Fruit fly (Drosophila melanogaster): Measurements from ENCODE around the gene RpL40.

RpL40 gene

DNA sequence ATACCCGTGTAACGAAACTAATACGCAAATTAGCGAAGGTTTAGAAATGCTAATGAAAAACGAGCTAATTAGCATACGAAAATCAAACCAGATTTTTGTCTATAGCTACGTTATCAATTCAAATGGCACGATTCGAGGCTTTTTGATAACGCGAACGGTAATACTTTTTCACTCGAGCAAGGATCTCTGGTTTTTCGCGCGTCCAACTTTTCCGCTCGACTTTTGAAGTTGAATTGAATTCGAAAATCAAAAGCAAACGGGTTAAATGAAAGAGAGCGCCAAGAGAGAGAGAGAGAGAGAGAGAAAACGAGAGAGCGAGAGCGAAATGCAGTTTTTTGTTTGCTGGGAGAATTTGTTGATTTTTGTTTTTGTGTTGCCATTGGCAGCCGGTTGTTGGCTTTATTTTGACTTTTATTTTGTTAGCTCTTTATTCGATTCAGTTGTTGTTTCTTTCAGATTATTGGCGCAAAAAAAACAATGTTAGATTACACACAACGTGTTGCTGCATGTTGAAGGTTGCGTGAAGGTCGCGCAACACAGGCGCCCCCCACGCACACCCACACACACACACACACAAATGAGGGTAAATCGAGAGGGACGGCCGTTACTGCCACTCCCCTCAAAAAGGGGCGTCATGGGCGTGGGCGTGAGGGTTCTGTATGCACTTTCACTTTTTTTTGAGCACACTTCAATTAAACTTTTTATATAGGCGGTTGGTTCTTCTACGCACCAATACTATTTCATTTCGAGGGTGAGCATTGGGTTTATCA, 30.2 kb upstream of the RpL40 start (continued):
- TF ChIP-seq Myb (GFP tag; optimal IDR thresholded peaks at IDR 0.05) (no peak), Ets65A (GFP tag) (peak; percentile 47), ftz-f1 (GFP tag; optimal IDR thresholded peaks at IDR 0.05) (peak; percentile 90), lab (GFP tag; optimal IDR thresholded peaks at IDR 0.05) (no peak), CG10267 (tag; optimal IDR thresholded peaks at IDR 0.05) (no peak), CG18011 (GFP tag; optimal IDR thresholded peaks at IDR 0.05) (no peak), BEAF-32 (GFP tag; optimal IDR thresholded peaks at IDR 0.05) (no peak), Lpt (GFP tag; optimal IDR thresholded peaks at IDR 0.05) (no peak), run (tag; optimal IDR thresholded peaks at IDR 0.05) (no peak), wdn (GFP tag; IDR thresholded peaks at IDR 0.05) (no peak), unpg (GFP tag; optimal IDR thresholded peaks at IDR 0.05) (no peak), ara (GFP tag; IDR thresholded peaks at IDR 0.05) (no peak), CG14965 (GFP tag; optimal IDR thresholded peaks at IDR 0.05; ENCODE audit: borderline replicate concordance) (no peak), YL-1 (GFP tag; optimal IDR thresholded peaks at IDR 0.05) (peak; percentile 39), GATAe (GFP tag; conservative IDR thresholded peaks at IDR 0.05) (no peak), Spps (tag; optimal IDR thresholded peaks at IDR 0.05) (no peak), Kr (GFP tag; optimal IDR thresholded peaks at IDR 0.05) (no peak)

DNA sequence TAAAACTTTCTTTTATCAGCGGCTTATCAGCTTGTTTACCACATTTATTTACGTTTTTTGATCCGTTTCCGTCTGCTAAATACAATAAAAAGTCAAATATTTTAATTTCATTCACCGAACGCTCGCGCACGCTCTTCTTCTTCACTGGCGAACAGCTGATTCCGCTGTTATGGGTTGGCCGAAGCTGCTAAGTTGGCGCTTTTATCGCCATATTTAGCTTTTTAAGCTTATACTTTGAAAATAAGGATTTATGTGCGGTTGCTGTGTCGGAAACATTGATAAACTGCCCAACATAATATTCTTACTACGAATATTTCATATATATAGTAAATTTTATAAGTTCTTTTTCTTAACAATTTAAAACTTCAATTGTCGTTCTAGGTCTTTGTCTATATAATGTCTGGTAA, 29.6 kb upstream of the RpL40 start, which contains the start of gene Naprt:
Naprt (minus strand) TSS at position 159 of the 407 bp plus-strand sequence.
- no peak for TF ChIP-seq Trl (optimal IDR thresholded peaks at IDR 0.05)
- TF ChIP-seq Trl (GFP tag; optimal IDR thresholded peaks at IDR 0.05): no peak
- TF ChIP-seq trem (tag; optimal IDR thresholded peaks at IDR 0.05): peak; percentile 35
- peak; percentile 94 for TF ChIP-seq CG17385 (GFP tag; optimal IDR thresholded peaks at IDR 0.05)
- no peak for TF ChIP-seq Side (GFP tag; optimal IDR thresholded peaks at IDR 0.05)
- TF ChIP-seq CG12391 (tag; optimal IDR thresholded peaks at IDR 0.05): peak; percentile 38
- no peak for TF ChIP-seq CTCF (GFP tag; optimal IDR thresholded peaks at IDR 0.05)
- TF ChIP-seq tup (GFP tag; optimal IDR thresholded peaks at IDR 0.05): no peak
- TF ChIP-seq CG32532 (GFP tag; IDR thresholded peaks at IDR 0.05): peak; percentile 29; the same call in 1 of the 2 replicates
- TF ChIP-seq Blimp-1 (GFP tag; optimal IDR thresholded peaks at IDR 0.05): peak; percentile 75
- peak; percentile 52 to 92 for TF ChIP-seq crp (GFP tag; optimal IDR thresholded peaks at IDR 0.05)
- TF ChIP-seq stwl (tag; optimal IDR thresholded peaks at IDR 0.05): peak; percentile 30
- peak; percentile 68 for TF ChIP-seq MBD-R2 (GFP tag; IDR thresholded peaks at IDR 0.05)
- TF ChIP-seq CG15514 (GFP tag; optimal IDR thresholded peaks at IDR 0.05): peak; percentile 43
- TF ChIP-seq nmo (GFP tag; optimal IDR thresholded peaks at IDR 0.05): peak; percentile 48
- peak; percentile 16 for TF ChIP-seq pho (GFP tag; optimal IDR thresholded peaks at IDR 0.05)
- peak; percentile 51 for TF ChIP-seq CG9797 (GFP tag; optimal IDR thresholded peaks at IDR 0.05)
- no peak for TF ChIP-seq zfh2 (GFP tag; optimal IDR thresholded peaks at IDR 0.05)
- TF ChIP-seq phol (tag; optimal IDR thresholded peaks at IDR 0.05): peak; percentile 24
- peak; percentile 13 for TF ChIP-seq Dek (tag; optimal IDR thresholded peaks at IDR 0.05)
- TF ChIP-seq Abd-B (GFP tag; optimal IDR thresholded peaks at IDR 0.05): peak; percentile 28
- no peak for TF ChIP-seq fru (optimal IDR thresholded peaks at IDR 0.05)
- TF ChIP-seq Tbp (GFP tag; optimal IDR thresholded peaks at IDR 0.05): no peak
- peak; percentile 88 for TF ChIP-seq E2f2 (GFP tag; IDR thresholded peaks at IDR 0.05)
- TF ChIP-seq CG10321 (GFP tag; IDR thresholded peaks at IDR 0.05): no peak
- peak; percentile 28 for TF ChIP-seq CG12659 (GFP tag; optimal IDR thresholded peaks at IDR 0.05)
- no peak for TF ChIP-seq CG1024 (GFP tag; IDR thresholded peaks at IDR 0.05)
- TF ChIP-seq CG10979 (tag; optimal IDR thresholded peaks at IDR 0.05): no peak
- TF ChIP-seq zf30C (GFP tag; optimal IDR thresholded peaks at IDR 0.05): no peak
- no peak for TF ChIP-seq H2.0 (GFP tag; IDR thresholded peaks at IDR 0.05)
- TF ChIP-seq MESR4 (GFP tag; optimal IDR thresholded peaks at IDR 0.05): peak; percentile 32
- peak; percentile 60 for TF ChIP-seq gfzf (GFP tag; optimal IDR thresholded peaks at IDR 0.05)
- no peak for TF ChIP-seq chm (GFP tag; IDR thresholded peaks at IDR 0.05)

Measured in whole organism, embryonic.